Worm (Caenorhabditis elegans): Measurements from ENCODE around the gene C28F5.1.

DNA sequence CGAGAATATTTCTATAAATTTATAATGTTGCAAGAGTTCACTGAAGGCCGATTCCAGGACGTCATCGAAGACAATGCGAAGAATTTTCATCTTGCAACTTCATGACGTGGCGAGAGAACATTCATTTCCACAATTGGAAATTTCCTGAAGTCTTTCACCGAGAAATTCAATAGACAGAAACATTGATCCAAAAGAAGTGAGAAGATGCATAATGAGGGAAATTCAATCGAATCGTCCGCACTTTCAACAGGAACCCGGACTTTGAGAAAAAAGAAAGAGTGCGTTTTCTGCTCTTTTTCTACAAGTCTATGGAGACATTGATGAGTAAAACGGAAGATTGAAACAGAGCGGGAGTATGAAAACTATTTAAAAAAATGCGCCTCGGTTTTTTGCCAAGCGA, 35.8 kb upstream of the C28F5.1 start:
- TF ChIP-seq sox-4 (tag; optimal IDR thresholded peaks at IDR 0.05): no peak
- TF ChIP-seq F13H6.1 (tag; optimal IDR thresholded peaks at IDR 0.05): no peak
- TF ChIP-seq syd-9 (tag; optimal IDR thresholded peaks at IDR 0.05): no peak
- TF ChIP-seq fax-1 (tag; optimal IDR thresholded peaks at IDR 0.05): no peak
- no peak for TF ChIP-seq pros-1 (tag; optimal IDR thresholded peaks at IDR 0.05)
- TF ChIP-seq che-1 (tag; optimal IDR thresholded peaks at IDR 0.05): no peak
- no peak for TF ChIP-seq hlh-30 (tag; optimal IDR thresholded peaks at IDR 0.05; ENCODE audit: insufficient read depth)
- no peak for TF ChIP-seq pha-4 (tag; optimal IDR thresholded peaks at IDR 0.05)
